Worm (Caenorhabditis elegans): Measurements from ENCODE around the gene skr-7.

Gene skr-7

DNA sequence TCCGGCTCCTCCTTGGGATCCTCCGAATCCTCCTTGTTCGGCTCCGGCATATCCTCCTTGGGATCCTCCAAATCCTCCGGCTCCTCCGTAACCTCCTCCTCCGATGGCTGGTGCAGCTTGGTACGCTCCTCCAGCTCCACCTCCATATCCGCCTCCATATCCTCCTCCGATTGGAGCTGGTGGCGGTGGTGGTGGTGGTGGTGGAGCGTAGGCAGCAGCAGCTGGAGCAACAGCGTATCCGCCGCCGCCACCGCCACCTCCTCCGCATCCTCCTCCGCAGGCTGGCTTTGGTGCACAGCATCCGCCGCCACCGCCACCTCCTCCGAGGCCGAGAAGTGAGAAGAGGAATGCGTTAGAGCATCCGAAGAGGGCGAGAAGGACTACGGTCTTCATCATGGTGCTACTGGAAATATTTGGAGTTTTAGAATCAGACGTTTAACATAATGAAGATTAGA, 10.6 kb downstream of the skr-7 start, which contains the start of gene Y47D7A.15:
Gene Y47D7A.15, minus strand, starts transcription at position 405 of the 455 bp plus-strand sequence.
- TF ChIP-seq isw-1 (GFP tag; IDR thresholded peaks at IDR 0.05) (no peak), ceh-8 (GFP tag; optimal IDR thresholded peaks at IDR 0.05) (peak; percentile 62), skn-1 (tag; optimal IDR thresholded peaks at IDR 0.05) (no peak)

DNA sequence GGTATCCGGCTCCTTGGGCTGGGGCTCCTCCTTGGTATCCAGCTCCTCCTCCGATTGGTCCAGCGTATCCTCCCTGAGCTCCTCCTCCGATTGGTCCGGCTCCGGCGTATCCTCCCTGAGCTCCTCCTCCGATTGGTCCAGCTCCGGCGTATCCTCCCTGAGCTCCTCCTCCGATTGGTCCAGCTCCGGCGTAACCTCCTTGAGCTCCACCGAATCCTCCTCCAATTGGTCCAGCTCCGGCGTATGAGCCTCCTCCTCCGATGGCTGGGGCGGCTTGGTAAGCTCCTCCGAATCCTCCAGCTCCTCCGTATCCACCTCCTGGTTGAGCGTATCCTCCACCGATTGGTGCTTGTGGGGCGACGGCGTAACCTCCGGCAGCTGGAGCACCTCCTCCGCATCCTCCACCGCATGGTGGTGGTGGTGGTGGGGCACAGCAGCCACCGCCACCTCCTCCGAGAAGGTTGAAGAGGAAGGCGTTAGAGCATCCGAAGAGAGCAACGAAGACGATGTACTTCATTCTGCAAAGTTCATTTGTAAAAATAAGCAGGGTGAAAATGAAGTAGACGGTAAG, 13.3 kb downstream of the skr-7 start, which contains the start of gene Y47D7A.13:
Gene Y47D7A.13, minus strand, starts transcription at position 517 of the 571 bp plus-strand sequence.
- TF ChIP-seq ceh-8 (GFP tag; optimal IDR thresholded peaks at IDR 0.05) (peak; percentile 52), unc-86 (tag; optimal IDR thresholded peaks at IDR 0.05) (no peak)

DNA sequence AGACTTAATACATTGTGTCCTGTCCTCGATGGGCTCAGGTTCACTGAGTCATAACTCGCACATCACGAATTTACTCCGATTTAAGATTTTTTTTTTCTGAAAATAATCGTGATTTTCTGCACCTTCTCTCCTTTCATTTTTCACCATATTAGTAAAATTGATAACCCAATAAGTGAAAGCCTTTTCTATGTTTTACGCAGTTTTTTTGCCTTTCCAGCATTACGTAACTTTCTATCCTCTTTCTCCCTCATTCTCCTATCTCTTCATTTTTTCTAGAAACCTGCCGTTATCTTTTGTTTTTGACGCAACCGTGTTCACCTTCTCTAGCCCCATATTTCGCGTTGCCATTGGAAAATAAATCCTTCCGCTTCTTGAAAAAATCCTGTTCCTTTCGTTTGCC, 15.0 kb downstream of the skr-7 start:
- TF ChIP-seq nhr-11 (tag; optimal IDR thresholded peaks at IDR 0.05) = no peak
- no peak for TF ChIP-seq alr-1 (tag; optimal IDR thresholded peaks at IDR 0.05; ENCODE audit: borderline replicate concordance)
- no peak for TF ChIP-seq aha-1 (tag; optimal IDR thresholded peaks at IDR 0.05)
- peak; percentile 59 for TF ChIP-seq blmp-1 (tag; optimal IDR thresholded peaks at IDR 0.05)
- no peak for TF ChIP-seq mab-9 (GFP tag; IDR thresholded peaks at IDR 0.05)
- TF ChIP-seq lir-3 (tag; optimal IDR thresholded peaks at IDR 0.05; ENCODE audit: poor library complexity) = no peak
- no peak for TF ChIP-seq hpl-2 (GFP tag; optimal IDR thresholded peaks at IDR 0.05)

DNA sequence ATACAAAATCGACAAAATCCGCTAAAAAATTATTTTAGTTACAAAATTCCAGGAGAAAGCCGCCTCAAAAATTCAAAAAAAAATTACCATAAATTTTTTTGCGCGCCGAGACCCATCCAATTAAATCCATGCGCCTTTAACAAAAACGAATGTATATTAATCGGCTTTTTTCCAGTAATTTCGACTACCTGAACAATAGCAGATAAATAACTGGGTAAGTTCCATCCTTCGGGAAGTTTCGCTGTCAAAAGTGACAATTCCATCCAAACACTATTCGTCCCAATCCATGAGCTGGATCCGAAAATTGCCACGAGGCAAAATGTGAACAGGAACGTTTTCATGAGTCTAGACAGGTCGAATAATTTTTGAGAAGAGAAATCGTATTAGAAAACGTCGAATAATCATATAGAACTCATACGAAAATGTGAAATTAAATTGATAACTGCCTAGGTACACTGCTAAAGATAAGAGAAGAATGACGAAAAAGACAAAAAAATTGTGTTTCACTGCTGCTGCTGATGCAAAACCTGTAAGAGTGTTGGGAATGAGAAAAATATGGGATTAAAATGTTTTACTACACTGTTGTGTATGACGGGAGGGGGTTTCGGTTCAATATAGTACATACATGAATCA, 20.6 kb downstream of the skr-7 start, which contains the start of gene rft-1:
Gene rft-1, minus strand, starts transcription at position 475 of the 633 bp plus-strand sequence.
- no peak for TF ChIP-seq mab-9 (GFP tag; IDR thresholded peaks at IDR 0.05)
- TF ChIP-seq aly-2 (tag; optimal IDR thresholded peaks at IDR 0.05) = no peak
- TF ChIP-seq lin-35 (GFP tag; optimal IDR thresholded peaks at IDR 0.05) = peak in 1 of 2 experiments; percentile 21
- TF ChIP-seq efl-1 (optimal IDR thresholded peaks at IDR 0.05) = no peak
- TF ChIP-seq efl-1 (GFP tag; optimal IDR thresholded peaks at IDR 0.05 in 1 of 2) = peak in 1 of 2 experiments; percentile 88
- TF ChIP-seq nhr-20 (tag; optimal IDR thresholded peaks at IDR 0.05) = peak; percentile 23
- no peak for TF ChIP-seq dpl-1 (GFP tag; optimal IDR thresholded peaks at IDR 0.05)
- TF ChIP-seq sptf-1 (tag; optimal IDR thresholded peaks at IDR 0.05) = no peak

DNA sequence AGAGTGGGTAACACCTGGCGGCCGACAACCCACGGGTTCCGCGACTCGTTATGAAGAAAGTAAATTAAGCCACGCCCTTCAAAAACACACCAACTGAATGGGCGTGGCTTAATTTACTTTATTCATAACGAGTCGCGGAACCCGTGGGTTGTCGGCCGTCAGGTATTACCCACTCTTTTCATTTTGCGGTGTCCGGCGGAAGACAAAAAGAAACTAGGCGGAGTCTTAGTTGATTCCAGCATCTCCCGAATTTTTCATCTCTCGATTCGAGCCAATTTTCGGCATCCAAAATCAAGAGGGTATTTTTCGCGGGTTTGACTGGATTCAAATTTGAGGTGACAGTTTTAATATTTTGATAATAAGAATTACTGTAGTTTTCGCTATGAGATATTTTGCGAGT, 25.4 kb downstream of the skr-7 start:
- no peak for TF ChIP-seq alr-1 (tag; optimal IDR thresholded peaks at IDR 0.05; ENCODE audit: borderline replicate concordance)
- no peak for TF ChIP-seq pax-3 (tag; optimal IDR thresholded peaks at IDR 0.05)
- no peak for TF ChIP-seq lin-14 (GFP tag; optimal IDR thresholded peaks at IDR 0.05)
- no peak for TF ChIP-seq lsy-2 (tag; optimal IDR thresholded peaks at IDR 0.05)

DNA sequence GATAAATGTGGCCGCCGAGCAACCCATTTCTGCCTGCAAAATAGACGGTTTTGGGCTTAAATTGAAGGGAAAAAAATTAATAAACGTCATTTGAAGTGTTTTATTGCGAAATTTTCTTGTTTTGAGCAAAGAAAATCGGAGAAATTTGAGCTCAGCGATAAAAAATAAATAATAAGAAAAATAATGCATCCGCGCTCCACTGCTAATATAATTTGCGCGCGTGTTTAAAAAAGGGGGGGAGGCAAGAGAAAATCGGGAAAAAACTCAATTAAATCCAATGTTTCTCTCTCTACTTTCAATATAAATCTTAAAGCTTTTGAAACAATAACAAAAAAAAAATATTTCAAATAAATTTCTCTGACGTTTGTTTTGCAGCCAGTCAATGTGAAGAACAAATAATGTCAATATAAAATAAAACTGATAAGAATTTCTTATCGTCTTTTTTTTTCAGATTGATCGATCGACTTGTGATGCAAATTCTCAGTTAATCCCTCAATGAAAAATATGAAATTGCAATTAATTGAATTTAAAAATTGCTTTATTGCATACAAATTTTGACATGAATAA, 28.4 kb downstream of the skr-7 start, which contains the start of gene rft-2:
Gene rft-2, minus strand, starts transcription at position 41 of the 567 bp plus-strand sequence.
- peak in 1 of 6 experiments; percentile 11 for TF ChIP-seq elt-3 (tag; optimal IDR thresholded peaks at IDR 0.05)
- TF ChIP-seq nhr-71 (tag; optimal IDR thresholded peaks at IDR 0.05) = peak; percentile 76
- peak; percentile 50 for TF ChIP-seq tbx-2 (tag; optimal IDR thresholded peaks at IDR 0.05)
- peak; percentile 29 for TF ChIP-seq vab-15 (tag; optimal IDR thresholded peaks at IDR 0.05)
- TF ChIP-seq isw-1 (GFP tag; IDR thresholded peaks at IDR 0.05) = peak; percentile 45
- peak; percentile 14 for TF ChIP-seq nhr-11 (tag; optimal IDR thresholded peaks at IDR 0.05)
- peak; percentile 58 for TF ChIP-seq nhr-90 (tag; optimal IDR thresholded peaks at IDR 0.05; ENCODE audit: poor library complexity)
- peak; percentile 67 for TF ChIP-seq dsc-1 (tag; optimal IDR thresholded peaks at IDR 0.05)
- TF ChIP-seq lin-14 (GFP tag; optimal IDR thresholded peaks at IDR 0.05) = peak; percentile 61
- peak; percentile 51 for TF ChIP-seq skn-1 (tag; optimal IDR thresholded peaks at IDR 0.05)
- peak; percentile 16 for TF ChIP-seq fos-1 (tag; optimal IDR thresholded peaks at IDR 0.05)
- peak; percentile 39 for TF ChIP-seq C16A3.4 (tag; optimal IDR thresholded peaks at IDR 0.05)
- no peak for TF ChIP-seq tlp-1 (tag; optimal IDR thresholded peaks at IDR 0.05)
- no peak for TF ChIP-seq ces-1 (GFP tag; optimal IDR thresholded peaks at IDR 0.05)
- no peak for TF ChIP-seq ceh-8 (GFP tag; optimal IDR thresholded peaks at IDR 0.05)
- TF ChIP-seq ceh-82 (tag; optimal IDR thresholded peaks at IDR 0.05) = peak; percentile 39 to 80 (median 56)
- 0 out of 2 replicates have a peak, but pooled peaks have one; percentile 18 for TF ChIP-seq grh-1 (GFP tag; IDR thresholded peaks at IDR 0.05)
- TF ChIP-seq unc-130 (tag; optimal IDR thresholded peaks at IDR 0.05) = no peak
- peak; percentile 53 for TF ChIP-seq fkh-8 (tag; optimal IDR thresholded peaks at IDR 0.05)
- TF ChIP-seq lin-35 (GFP tag; optimal IDR thresholded peaks at IDR 0.05) = peak; percentile 96 to 97
- peak; percentile 24 for TF ChIP-seq egl-13 (tag; optimal IDR thresholded peaks at IDR 0.05)
- TF ChIP-seq sup-37 (GFP tag; optimal IDR thresholded peaks at IDR 0.05) = no peak
- peak; percentile 1 for TF ChIP-seq lin-15B (tag; optimal IDR thresholded peaks at IDR 0.05)
- TF ChIP-seq snpc-4 (tag; optimal IDR thresholded peaks at IDR 0.05) = peak; percentile 44

Data from whole organism, L1 larva.